Worm (Caenorhabditis elegans) whole organism, L4/young adult: Measurements from ENCODE around the gene haf-1.

Experiments used
- dao-5 ChIP-seq: sonication (generic microtip); optimal IDR thresholded peaks from 2 replicates; lab custom pipeline; 2016; ENCODE audit warnings: missing genotype, missing genetic modification characterization, moderate library complexity, missing compliant biosample characterization
- him-1 ChIP-seq: sonication (generic microtip); optimal IDR thresholded peaks from 2 replicates; lab custom pipeline; 2016; ENCODE audit warnings: missing genotype, missing genetic modification reagents, missing genetic modification characterization, missing compliant biosample characterization

DNA sequence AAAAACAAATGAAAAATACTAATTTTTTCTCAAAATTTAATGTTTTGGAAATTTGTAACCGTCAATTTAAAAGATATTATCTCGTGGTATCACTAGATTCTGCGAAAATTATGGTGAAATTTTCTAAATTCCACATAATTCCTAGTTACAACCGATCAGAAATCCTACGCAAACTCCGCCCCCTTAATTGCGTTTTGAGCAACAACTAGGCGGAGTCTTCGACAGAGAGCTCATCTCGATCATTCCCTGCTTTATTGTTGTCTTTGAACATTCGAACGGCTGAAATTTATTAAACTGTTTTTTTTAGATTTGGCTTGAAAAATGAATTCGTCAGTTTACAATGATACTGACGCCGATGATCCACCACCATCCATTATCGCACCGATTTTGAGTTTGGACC, 23.2 kb downstream of the haf-1 start, which contains the start of gene T02D1.4:
- TF ChIP-seq him-1 (tag; lab: Kevin White, UChicago) (no peak), dao-5 (tag; lab: Kevin White, UChicago) (no peak)
